Worm (Caenorhabditis elegans) whole organism, L1 larva: ENCODE measurements around the gene C30G7.2.

Source experiments
- aha-1 ChIP-seq: fragments of 150-350 bp; optimal IDR thresholded peaks from 2 replicates; lab custom pipeline; 2014; ENCODE audit warnings: missing biosample characterization, missing genetic modification characterization
- ceh-88 ChIP-seq: fragments of 200-800 bp; sonication (Bioruptor generic); IDR thresholded peaks from 2 replicates; pipeline ENCODE4 v1.3.6; 2022; ENCODE audit warnings: missing genetic modification characterization, missing compliant biosample characterization
- dpl-1 ChIP-seq, 3 experiments: fragments of 150-350 bp in 2 of 3; sonication (generic microtip) in 1 of 3; optimal IDR thresholded peaks; 2 replicates each; lab custom pipeline; 2014 to 2017; ENCODE audit warnings: missing biosample characterization in 3 of 3, missing genetic modification characterization in 3 of 3, missing genetic modification reagents in 3 of 3
- nhr-47 ChIP-seq: sonication (generic microtip); optimal IDR thresholded peaks from 2 replicates; lab custom pipeline; 2016; ENCODE audit warnings: mild to moderate bottlenecking, missing genetic modification characterization, moderate library complexity, missing compliant biosample characterization
- nhr-77 ChIP-seq: fragments of 150-350 bp; optimal IDR thresholded peaks from 2 replicates; lab custom pipeline; 2014; ENCODE audit warnings: missing biosample characterization, missing genetic modification characterization
- unc-130 ChIP-seq: fragments of 150-350 bp; optimal IDR thresholded peaks from 2 replicates; lab custom pipeline; 2017; ENCODE audit warnings: missing biosample characterization, missing genetic modification characterization, inconsistent platforms

DNA sequence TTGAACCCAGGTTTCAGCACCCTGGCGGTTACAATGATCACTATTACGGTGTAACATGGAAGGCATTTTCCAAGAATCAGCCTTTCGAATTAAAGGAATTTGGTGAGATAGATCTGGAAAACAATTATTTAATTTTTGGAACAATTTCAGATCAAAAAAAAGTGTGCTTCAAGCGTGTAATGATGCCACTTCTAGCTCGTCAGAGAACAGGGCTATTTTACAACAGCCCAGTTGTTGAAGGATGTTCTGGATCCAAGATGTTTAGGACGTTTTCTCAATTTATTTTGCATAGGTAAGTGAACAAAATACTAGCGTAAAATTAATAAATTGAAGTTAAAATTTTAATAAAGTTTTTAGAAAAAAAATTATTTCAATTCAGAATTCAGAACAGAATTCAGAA is 35.8 kb upstream of the C30G7.2 start:
- TF ChIP-seq nhr-77 (no peak), unc-130 (tag; lab: Kevin White, UChicago) (no peak), ceh-88 (GFP tag; lab: Robert Waterston, UW) (no peak), aha-1 (tag; lab: Kevin White, UChicago) (no peak), dpl-1 (GFP tag; optimal IDR thresholded peaks at IDR 0.05; lab: Kevin White, UChicago) (no peak), nhr-47 (tag; lab: Kevin White, UChicago) (no peak)
